Worm (Caenorhabditis elegans): ENCODE data around the gene trx-3.
A peak's percentile ranks its signal among the peaks of the same experiment; 100 is the strongest.

The trx-3 gene

DNA sequence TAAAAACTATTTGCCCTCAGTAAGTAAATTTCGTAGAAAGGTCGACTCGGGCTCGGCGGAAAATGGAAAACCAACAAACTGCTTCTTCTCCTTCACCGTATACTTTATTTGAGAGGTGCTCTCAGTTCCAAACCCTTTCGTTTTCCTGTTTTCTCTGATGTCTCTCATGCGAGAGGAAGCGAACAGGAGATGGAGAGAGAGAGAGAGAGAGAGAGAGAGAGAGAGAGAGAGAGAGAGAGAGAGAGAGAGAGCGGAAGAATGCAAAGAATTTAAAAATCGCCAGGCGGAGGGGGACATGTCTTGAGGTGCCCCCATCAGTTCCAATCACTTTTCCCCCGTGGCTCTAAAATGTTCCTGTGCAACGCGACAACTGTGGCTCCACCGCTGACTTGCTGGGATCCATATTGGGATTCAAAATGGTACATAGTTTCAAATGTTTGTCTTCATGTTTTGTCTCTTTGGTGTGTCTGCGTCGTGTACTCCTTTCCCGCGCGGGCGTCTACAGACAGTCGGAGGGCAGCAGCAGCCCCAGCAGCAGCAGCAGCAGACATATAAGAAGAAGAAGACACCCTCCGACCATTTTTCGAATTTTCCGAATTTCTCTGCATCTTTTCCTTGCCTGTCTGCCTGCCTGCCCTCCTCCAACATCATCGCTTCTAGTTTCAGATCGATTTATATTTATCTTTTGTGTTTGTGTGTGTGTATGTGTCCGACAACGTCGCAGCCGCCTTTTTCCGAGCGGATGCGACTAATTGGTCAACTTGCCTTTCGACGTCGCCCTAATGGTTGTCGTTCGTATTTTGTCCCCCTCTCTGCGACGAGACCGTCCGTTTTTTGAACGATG lies 32.3 kb upstream of the trx-3 start, which contains the start of gene R08C7.11 (continued):
- TF ChIP-seq set-16 (GFP tag; IDR thresholded peaks at IDR 0.05) (peak; percentile 75), hlh-30 (tag; optimal IDR thresholded peaks at IDR 0.05; ENCODE audit: insufficient read depth) (peak; percentile 6), lsy-2 (tag; optimal IDR thresholded peaks at IDR 0.05) (peak in 1 of 2 experiments; percentile 17), nhr-11 (tag; optimal IDR thresholded peaks at IDR 0.05) (no peak), nhr-28 (tag; optimal IDR thresholded peaks at IDR 0.05) (peak; percentile 65)

DNA sequence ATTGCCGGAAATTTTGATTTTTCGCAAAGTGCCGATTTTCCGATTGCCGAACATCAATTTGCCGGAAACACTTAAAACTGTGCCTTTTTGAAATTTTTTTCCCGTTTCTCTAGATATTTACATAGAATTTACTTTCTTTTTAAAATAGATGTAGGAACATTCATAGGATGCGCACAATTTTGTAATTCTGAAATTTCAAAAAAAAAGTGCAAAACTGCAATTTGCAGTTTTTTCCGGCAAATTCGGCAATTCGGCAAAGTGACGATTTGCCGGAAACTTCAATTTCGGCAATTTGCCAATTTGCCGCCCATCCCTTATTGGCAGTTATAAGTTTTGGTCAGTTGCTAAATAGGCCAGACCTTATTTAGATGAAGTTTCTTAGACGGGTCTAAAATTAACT lies 30.2 kb upstream of the trx-3 start:
- no peak for TF ChIP-seq ztf-11 (tag; optimal IDR thresholded peaks at IDR 0.05)
- peak in 1 of 2 experiments; percentile 98 for TF ChIP-seq unc-62 (GFP tag; optimal IDR thresholded peaks at IDR 0.05 in 1 of 2)
- no peak for TF ChIP-seq unc-62 (tag; optimal IDR thresholded peaks at IDR 0.05)

- no peak for TF ChIP-seq nhr-25 (tag; optimal IDR thresholded peaks at IDR 0.05; ENCODE audit: borderline replicate concordance, insufficient read depth)
- TF ChIP-seq Y48G9A.11 (GFP tag; IDR thresholded peaks at IDR 0.05) = 0 out of 2 replicates have a peak, but pooled peaks have one; percentile 4
These were observed 27.5 kb upstream of the trx-3 start for ce11 chrIV:4459342-4459741.

- no peak for TF ChIP-seq hif-1 (tag; optimal IDR thresholded peaks at IDR 0.05)
- TF ChIP-seq gei-8 (GFP tag; optimal IDR thresholded peaks at IDR 0.05) = no peak
- no peak for TF ChIP-seq saeg-2 (GFP tag; IDR thresholded peaks at IDR 0.05)
- TF ChIP-seq rbr-2 (tag; optimal IDR thresholded peaks at IDR 0.05) = no peak
- TF ChIP-seq nhr-102 (tag; optimal IDR thresholded peaks at IDR 0.05) = no peak
- no peak for TF ChIP-seq ceh-62 (tag; optimal IDR thresholded peaks at IDR 0.05)
- TF ChIP-seq hlh-30 (tag; optimal IDR thresholded peaks at IDR 0.05; ENCODE audit: insufficient read depth) = peak; percentile 38
- TF ChIP-seq nhr-237 (tag; optimal IDR thresholded peaks at IDR 0.05) = no peak
- no peak for TF ChIP-seq mdt-29 (GFP tag; IDR thresholded peaks at IDR 0.05)
These were observed 23.7 kb upstream of the trx-3 start, which contains the start of gene M01H9.2 for ce11 chrIV:4463132-4463531. TSS of gene M01H9.2 (minus strand) at chrIV:4463232.

- TF ChIP-seq set-16 (GFP tag; IDR thresholded peaks at IDR 0.05) (no peak), aly-2 (tag; optimal IDR thresholded peaks at IDR 0.05) (no peak), Y5F2A.4 (GFP tag; optimal IDR thresholded peaks at IDR 0.05) (no peak), dmd-9 (GFP tag; IDR thresholded peaks at IDR 0.05) (no peak), lin-39 (tag; optimal IDR thresholded peaks at IDR 0.05) (no peak), hlh-11 (tag; optimal IDR thresholded peaks at IDR 0.05) (no peak), lin-1 (GFP tag; IDR thresholded peaks at IDR 0.05) (no peak), php-3 (GFP tag; IDR thresholded peaks at IDR 0.05) (no peak), lin-29 (GFP tag; IDR thresholded peaks at IDR 0.05) (no peak), mdl-1 (tag; optimal IDR thresholded peaks at IDR 0.05) (no peak), nhr-42 (GFP tag; IDR thresholded peaks at IDR 0.05) (no peak), nhr-76 (tag; optimal IDR thresholded peaks at IDR 0.05) (no peak), madf-5 (GFP tag; IDR thresholded peaks at IDR 0.05) (no peak), F10B5.3 (tag; optimal IDR thresholded peaks at IDR 0.05) (no peak), nhr-25 (tag; optimal IDR thresholded peaks at IDR 0.05; ENCODE audit: borderline replicate concordance, insufficient read depth) (no peak)
These were observed 21.6 kb upstream of the trx-3 start, which contains the start of gene M01H9.5 for ce11 chrIV:4465184-4465583. TSS of gene M01H9.5 (plus strand) at chrIV:4465484.
